Worm (Caenorhabditis elegans): Measurements from ENCODE around the gene C17B7.5.

DNA sequence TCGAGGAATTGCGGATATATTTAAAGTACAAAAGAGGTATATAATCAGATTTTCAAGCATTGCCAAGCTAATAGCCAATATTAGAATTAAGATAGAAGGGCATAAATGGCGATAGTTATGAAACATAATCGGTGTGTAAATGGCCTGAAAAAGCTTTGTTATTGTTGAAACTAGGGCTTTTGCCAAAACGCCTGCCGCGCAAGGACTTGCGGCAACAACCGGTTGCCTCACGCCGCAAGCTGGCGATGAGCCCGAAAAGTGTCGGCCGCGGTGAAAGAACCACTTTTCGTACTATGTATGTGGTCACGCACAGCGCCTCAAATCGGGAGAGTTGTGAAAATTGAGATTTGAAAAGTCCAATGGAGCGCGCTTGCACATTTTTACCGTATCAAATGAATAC is 34.0 kb upstream of the C17B7.5 start:
- no peak for TF ChIP-seq ceh-36 (tag; optimal IDR thresholded peaks at IDR 0.05)
- TF ChIP-seq B0310.2 (tag; optimal IDR thresholded peaks at IDR 0.05) = no peak
- no peak for TF ChIP-seq aly-1 (tag; optimal IDR thresholded peaks at IDR 0.05)
- TF ChIP-seq ama-1 (optimal IDR thresholded peaks at IDR 0.05) = no peak
- no peak for TF ChIP-seq hnd-1 (tag; optimal IDR thresholded peaks at IDR 0.05)
- TF ChIP-seq flt-1 (GFP tag; IDR thresholded peaks at IDR 0.05) = no peak
- TF ChIP-seq tbx-11 (GFP tag; IDR thresholded peaks at IDR 0.05) = no peak
- TF ChIP-seq hmg-4 (GFP tag; optimal IDR thresholded peaks at IDR 0.05) = no peak
- no peak for TF ChIP-seq F13C5.2 (tag; optimal IDR thresholded peaks at IDR 0.05)
- TF ChIP-seq hmbx-1 (tag; optimal IDR thresholded peaks at IDR 0.05) = no peak
- TF ChIP-seq ceh-13 (GFP tag; optimal IDR thresholded peaks at IDR 0.05) = no peak
- no peak for TF ChIP-seq scrt-1 (GFP tag; IDR thresholded peaks at IDR 0.05)
- no peak for TF ChIP-seq ets-7 (tag; optimal IDR thresholded peaks at IDR 0.05)
